Worm (Caenorhabditis elegans) whole organism, late embryonic: ENCODE results near the gene srg-6.

Experiments
- ahr-1 ChIP-seq: sonication (generic microtip); optimal IDR thresholded peaks from 2 replicates; lab custom pipeline; 2016; ENCODE audit warnings: missing genetic modification characterization, missing compliant biosample characterization
- ama-1 ChIP-seq: fragments of 150-350 bp; optimal IDR thresholded peaks from 2 replicates; lab custom pipeline; 2014
- ceh-14 ChIP-seq: sonication (generic microtip); optimal IDR thresholded peaks from 2 replicates; lab custom pipeline; 2016; ENCODE audit warnings: missing genotype, missing genetic modification characterization, missing compliant biosample characterization
- ceh-19 ChIP-seq: fragments of 200-800 bp; sonication (Bioruptor generic); optimal IDR thresholded peaks from 2 replicates; lab custom pipeline; 2018; ENCODE audit warnings: mild to moderate bottlenecking, missing genetic modification characterization, missing compliant biosample characterization
- ceh-2 ChIP-seq: sonication (generic microtip); optimal IDR thresholded peaks from 2 replicates; lab custom pipeline; 2016; ENCODE audit warnings: missing genotype, missing genetic modification characterization, missing compliant biosample characterization
- ceh-45 ChIP-seq: fragments of 200-800 bp; sonication (Bioruptor generic); IDR thresholded peaks from 2 replicates; pipeline ENCODE4 v1.3.6; 2022; ENCODE audit warnings: missing genetic modification reagents, missing genetic modification characterization, missing compliant biosample characterization
- ceh-48 ChIP-seq: sonication (generic microtip); optimal IDR thresholded peaks from 2 replicates; lab custom pipeline; 2016; ENCODE audit warnings: missing genetic modification characterization, inconsistent platforms, missing compliant biosample characterization
- che-1 ChIP-seq: sonication (generic microtip); optimal IDR thresholded peaks from 2 replicates; lab custom pipeline; 2016; ENCODE audit warnings: mild to moderate bottlenecking, missing genetic modification characterization, missing compliant biosample characterization
- ets-4 ChIP-seq: sonication (generic microtip); optimal IDR thresholded peaks from 2 replicates; lab custom pipeline; 2016; ENCODE audit warnings: missing genetic modification characterization, missing compliant biosample characterization
- eyg-1 ChIP-seq: sonication (generic microtip); optimal IDR thresholded peaks from 2 replicates; lab custom pipeline; 2016; ENCODE audit warnings: missing genotype, missing genetic modification characterization, missing compliant biosample characterization
- fax-1 ChIP-seq: sonication (generic microtip); optimal IDR thresholded peaks from 2 replicates; lab custom pipeline; 2016; ENCODE audit warnings: missing genotype, missing genetic modification characterization, missing compliant biosample characterization
- fkh-10 ChIP-seq: fragments of 150-350 bp; optimal IDR thresholded peaks from 2 replicates; lab custom pipeline; 2014; ENCODE audit warnings: missing biosample characterization, missing genetic modification reagents, missing genetic modification characterization
- fkh-6 ChIP-seq: sonication (generic microtip); optimal IDR thresholded peaks from 2 replicates; lab custom pipeline; 2016; ENCODE audit warnings: missing genetic modification characterization, missing compliant biosample characterization
- hlh-13 ChIP-seq: fragments of 200-800 bp; sonication (Bioruptor generic); optimal IDR thresholded peaks from 2 replicates; lab custom pipeline; 2018; ENCODE audit warnings: mild to moderate bottlenecking, missing genetic modification characterization, missing compliant biosample characterization
- hlh-15 ChIP-seq: sonication (generic microtip); optimal IDR thresholded peaks from 2 replicates; lab custom pipeline; 2016; ENCODE audit warnings: missing genetic modification characterization, missing compliant biosample characterization
- hlh-30 ChIP-seq: sonication (generic microtip); optimal IDR thresholded peaks from 2 replicates; lab custom pipeline; 2017; ENCODE audit warnings: antibody characterized with exemption, missing genetic modification characterization, missing compliant biosample characterization; ENCODE audit not compliant: insufficient read depth
- hlh-6 ChIP-seq: sonication (generic microtip); optimal IDR thresholded peaks from 2 replicates; lab custom pipeline; 2016; ENCODE audit warnings: missing genotype, missing genetic modification characterization, missing compliant biosample characterization
- hlh-8 ChIP-seq: sonication (generic microtip); optimal IDR thresholded peaks from 2 replicates; lab custom pipeline; 2016; ENCODE audit warnings: missing genotype, missing genetic modification characterization, missing compliant biosample characterization
- nhr-232 ChIP-seq: sonication (generic microtip); optimal IDR thresholded peaks from 2 replicates; lab custom pipeline; 2016; ENCODE audit warnings: missing genetic modification characterization, missing compliant biosample characterization
- odd-2 ChIP-seq: sonication (generic microtip); optimal IDR thresholded peaks from 2 replicates; lab custom pipeline; 2017; ENCODE audit warnings: antibody characterized with exemption, mild to moderate bottlenecking, missing genetic modification characterization, missing compliant biosample characterization
- pha-2 ChIP-seq: sonication (generic microtip); optimal IDR thresholded peaks from 2 replicates; lab custom pipeline; 2017; ENCODE audit warnings: mild to moderate bottlenecking, missing genetic modification characterization, missing compliant biosample characterization
- pha-4 ChIP-seq: fragments of 150-350 bp; optimal IDR thresholded peaks from 2 replicates; lab custom pipeline; 2018; ENCODE audit warnings: missing biosample characterization, missing genetic modification reagents, missing genetic modification characterization
- pros-1 ChIP-seq: fragments of 150-350 bp; optimal IDR thresholded peaks from 2 replicates; lab custom pipeline; 2014; ENCODE audit warnings: missing biosample characterization, missing genetic modification reagents, missing genetic modification characterization
- rnt-1 ChIP-seq: sonication (generic microtip); optimal IDR thresholded peaks from 2 replicates; lab custom pipeline; 2016; ENCODE audit warnings: missing genetic modification characterization, missing compliant biosample characterization
- sdc-2 ChIP-seq: sonication (generic microtip); optimal IDR thresholded peaks from 2 replicates; lab custom pipeline; 2016; ENCODE audit warnings: missing genotype, missing genetic modification characterization, missing compliant biosample characterization
- sox-2 ChIP-seq: fragments of 200-800 bp; sonication (Bioruptor generic); IDR thresholded peaks from 2 replicates; pipeline ENCODE4 v1.3.6; 2022; ENCODE audit warnings: missing genetic modification reagents, missing genetic modification characterization, missing compliant biosample characterization
- syd-9 ChIP-seq: sonication (generic microtip); optimal IDR thresholded peaks from 2 replicates; lab custom pipeline; 2016; ENCODE audit warnings: mild to moderate bottlenecking, missing genetic modification characterization, moderate library complexity, missing compliant biosample characterization
- tbx-2 ChIP-seq: sonication (generic microtip); optimal IDR thresholded peaks from 2 replicates; lab custom pipeline; 2016; ENCODE audit warnings: missing genetic modification characterization, missing compliant biosample characterization
- tbx-7 ChIP-seq: sonication (generic microtip); optimal IDR thresholded peaks from 2 replicates; lab custom pipeline; 2016; ENCODE audit warnings: missing genotype, missing genetic modification characterization, missing compliant biosample characterization
- ttx-3 ChIP-seq: sonication (generic microtip); optimal IDR thresholded peaks from 2 replicates; lab custom pipeline; 2016; ENCODE audit warnings: missing genetic modification reagents, missing genetic modification characterization, missing compliant biosample characterization
- unc-3 ChIP-seq, 2 experiments: fragments of 200-800 bp in 1 of 2; sonication (Bioruptor generic) in 1 of 2; sonication (generic microtip) in 1 of 2; conservative IDR thresholded peaks in 1 of 2; optimal IDR thresholded peaks in 1 of 2; 2 replicates each; pipeline versions ENCODE4 v1.3.6 to Lab custom; 2016 to 2022; ENCODE audit warnings: missing compliant biosample characterization in 2 of 2, missing genetic modification characterization in 2 of 2, missing genetic modification reagents in 1 of 2
- unc-42 ChIP-seq: sonication (generic microtip); optimal IDR thresholded peaks from 2 replicates; lab custom pipeline; 2016; ENCODE audit warnings: missing genotype, missing genetic modification characterization, missing compliant biosample characterization
- zip-5 ChIP-seq: sonication (generic microtip); optimal IDR thresholded peaks from 2 replicates; lab custom pipeline; 2016; ENCODE audit warnings: missing genetic modification characterization, missing compliant biosample characterization

Gene srg-6

ce11 chrIII:6261985-6262384 is 3.8 kb downstream of the srg-6 start, which contains the start of gene srg-4:
TSS of gene srg-4 (minus strand) at chrIII:6262085.
- no peak for TF ChIP-seq ttx-3
- TF ChIP-seq fax-1 (tag; lab: Kevin White, UChicago), result no peak
- TF ChIP-seq ceh-19 (GFP tag; lab: Kevin White, UChicago), result no peak
- TF ChIP-seq syd-9, result no peak
- TF ChIP-seq ets-4 (tag; lab: Kevin White, UChicago), result no peak

DNA sequence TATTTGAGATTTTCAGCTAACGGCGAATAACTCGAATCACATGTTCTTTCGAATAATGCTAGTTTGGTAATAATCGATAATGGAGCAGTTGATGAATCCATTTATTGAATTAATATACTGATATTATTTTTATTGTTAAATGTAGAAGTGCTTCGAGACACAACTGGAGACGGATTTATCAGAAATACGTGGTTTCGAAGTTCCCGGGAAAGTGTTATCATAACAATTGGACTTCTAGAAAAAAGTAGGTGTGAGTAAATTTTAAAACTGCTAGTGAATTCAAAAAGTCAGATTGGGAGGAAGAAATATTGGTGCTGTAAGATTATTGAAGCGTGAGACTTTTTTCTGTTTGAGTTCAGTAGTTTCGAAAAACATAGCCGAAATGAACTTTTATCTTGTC is 5.7 kb downstream of the srg-6 start, which contains the start of gene srg-2:
Gene srg-2, minus strand, starts transcription at position 101 of the 400 bp plus-strand sequence.
- no peak for TF ChIP-seq sdc-2 (tag; lab: Kevin White, UChicago)
- TF ChIP-seq eyg-1 (tag; lab: Kevin White, UChicago), result no peak
- TF ChIP-seq ahr-1, result no peak
- TF ChIP-seq odd-2, result no peak
- no peak for TF ChIP-seq ceh-48
- no peak for TF ChIP-seq hlh-30 (tag; lab: Kevin White, UChicago)
- TF ChIP-seq hlh-15 (tag; lab: Kevin White, UChicago), result no peak
- no peak for TF ChIP-seq ceh-14 (tag; lab: Kevin White, UChicago)
- TF ChIP-seq tbx-7 (tag; lab: Kevin White, UChicago), result no peak
- no peak for TF ChIP-seq pha-2 (tag; lab: Kevin White, UChicago)
- no peak for TF ChIP-seq tbx-2 (tag; lab: Kevin White, UChicago)
- no peak for TF ChIP-seq hlh-6
- TF ChIP-seq pros-1 (tag; lab: Kevin White, UChicago), result no peak
- TF ChIP-seq che-1 (tag; lab: Kevin White, UChicago), result no peak

DNA sequence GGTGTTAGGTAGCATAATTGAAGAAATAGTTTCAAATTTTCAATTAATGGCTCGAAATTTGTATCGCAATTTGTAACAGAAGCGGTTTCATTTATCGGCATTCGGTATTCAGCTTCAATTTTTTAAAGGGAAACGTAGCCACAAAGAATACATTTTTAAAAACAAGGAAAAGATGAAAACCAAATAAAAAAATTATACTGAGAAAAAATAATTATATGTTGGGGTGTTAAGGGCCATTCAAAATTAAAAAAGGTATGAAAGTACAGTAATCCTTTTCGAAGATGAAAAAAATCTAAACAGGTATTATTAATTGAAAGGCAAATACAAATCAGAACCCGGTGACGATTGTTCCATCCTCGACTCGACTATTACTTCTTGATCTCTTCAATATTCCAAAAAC is 7.5 kb downstream of the srg-6 start, which contains the start of gene srg-1:
Gene srg-1, minus strand, starts transcription at position 101 of the 400 bp plus-strand sequence.
- no peak for TF ChIP-seq fkh-6 (tag; lab: Kevin White, UChicago)
- TF ChIP-seq hlh-8 (tag; lab: Kevin White, UChicago), result no peak
- TF ChIP-seq zip-5 (tag; lab: Kevin White, UChicago), result no peak
- TF ChIP-seq pha-4, result no peak
- no peak for TF ChIP-seq che-1 (tag; lab: Kevin White, UChicago)
- no peak for TF ChIP-seq hlh-13 (GFP tag; lab: Kevin White, UChicago)
- TF ChIP-seq fax-1 (tag; lab: Kevin White, UChicago), result no peak

DNA sequence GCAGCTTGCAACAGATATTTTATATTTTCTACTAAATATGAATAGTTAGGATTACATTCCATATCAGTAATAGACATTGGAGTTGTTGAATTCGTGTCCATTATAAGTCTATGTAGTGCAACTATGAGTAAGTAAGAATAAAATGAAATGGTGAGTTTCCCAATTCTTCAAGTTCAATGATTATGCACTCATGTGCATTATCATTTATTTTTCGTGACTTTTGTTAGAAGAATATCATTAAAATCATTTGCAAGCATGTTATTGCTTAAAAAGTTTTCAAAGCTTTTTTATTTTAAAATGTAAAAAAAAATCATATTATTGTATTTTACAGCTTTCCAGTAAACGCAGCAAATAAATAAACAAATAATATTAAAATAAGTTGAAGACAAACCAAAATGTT is 9.1 kb downstream of the srg-6 start, which contains the start of gene srg-9:
Gene srg-9, minus strand, starts transcription at position 101 of the 400 bp plus-strand sequence.
- TF ChIP-seq hlh-8 (tag; lab: Kevin White, UChicago), result no peak
- TF ChIP-seq unc-42 (tag; lab: Kevin White, UChicago), result no peak

DNA sequence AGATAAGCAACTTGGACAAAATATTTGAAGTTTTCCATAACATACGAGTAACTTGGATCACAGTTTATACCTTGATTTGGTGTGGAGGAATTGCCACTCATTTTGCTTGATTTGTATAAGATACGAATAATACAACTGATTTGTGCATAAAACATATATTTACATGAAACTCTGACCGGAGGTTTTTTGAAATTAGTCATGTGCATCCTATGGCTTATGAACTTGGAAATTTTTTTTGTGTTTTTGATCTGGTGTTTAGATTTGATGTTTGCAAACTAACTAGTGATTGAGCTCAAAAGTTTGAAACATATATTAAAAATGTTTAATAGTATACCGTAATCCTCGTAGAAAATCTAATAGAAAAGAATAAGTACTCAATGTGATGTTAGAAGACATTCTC is 11.1 kb downstream of the srg-6 start, which contains the start of gene srg-8:
Gene srg-8, minus strand, starts transcription at position 101 of the 400 bp plus-strand sequence.
- no peak for TF ChIP-seq fkh-10 (GFP tag; lab: Kevin White, UChicago)
- TF ChIP-seq ama-1, result no peak
- no peak for TF ChIP-seq hlh-30 (tag; lab: Kevin White, UChicago)
- no peak for TF ChIP-seq tbx-7 (tag; lab: Kevin White, UChicago)
- no peak for TF ChIP-seq ceh-2
- no peak for TF ChIP-seq nhr-232 (tag; lab: Kevin White, UChicago)
- TF ChIP-seq eyg-1 (tag; lab: Kevin White, UChicago), result no peak
- no peak for TF ChIP-seq unc-3 (GFP tag; conservative IDR thresholded peaks at IDR 0.05; lab: Robert Waterston, UW)
- TF ChIP-seq unc-3 (tag; optimal IDR thresholded peaks at IDR 0.05; lab: Kevin White, UChicago), result no peak
- no peak for TF ChIP-seq rnt-1 (tag; lab: Kevin White, UChicago)
- TF ChIP-seq zip-5 (tag; lab: Kevin White, UChicago), result no peak
- no peak for TF ChIP-seq ceh-45 (GFP tag; lab: Robert Waterston, UW)
- no peak for TF ChIP-seq sox-2 (GFP tag; lab: Robert Waterston, UW)
- TF ChIP-seq odd-2, result no peak
- no peak for TF ChIP-seq syd-9
